Worm (Caenorhabditis elegans) whole organism, L4 larva: ENCODE measurements around the gene M176.5.

ENCODE experiments used
- aly-2 ChIP-seq: sonication (generic microtip); optimal IDR thresholded peaks from 2 replicates; lab custom pipeline; 2018; ENCODE audit warnings: missing biosample characterization, missing genetic modification characterization
- daf-16 ChIP-seq, 3 experiments: sonication (generic microtip); optimal IDR thresholded peaks; 2 replicates each; lab custom pipeline; 2016 to 2017; ENCODE audit warnings: missing genetic modification characterization in 3 of 3, missing genetic modification reagents in 3 of 3, mild to moderate bottlenecking in 2 of 3, missing compliant biosample characterization in 2 of 3, missing biosample characterization in 1 of 3, moderate library complexity in 1 of 3
- madf-9 ChIP-seq: fragments of 200-800 bp; sonication (Bioruptor generic); conservative IDR thresholded peaks from 2 replicates; pipeline ENCODE4 v1.3.6; 2022; ENCODE audit warnings: missing genetic modification reagents, missing genetic modification characterization, missing compliant biosample characterization
- nhr-77 ChIP-seq: fragments of 150-350 bp; optimal IDR thresholded peaks from 2 replicates; lab custom pipeline; 2014; ENCODE audit warnings: missing biosample characterization, missing genetic modification characterization
- pqm-1 ChIP-seq: sonication (generic microtip); optimal IDR thresholded peaks from 2 replicates; lab custom pipeline; 2017; ENCODE audit warnings: missing biosample characterization, missing genetic modification characterization
- saeg-2 ChIP-seq: fragments of 200-800 bp; sonication (Bioruptor generic); IDR thresholded peaks from 2 replicates; pipeline ENCODE4 v1.3.6; 2022; ENCODE audit warnings: missing genetic modification reagents, missing genetic modification characterization, missing compliant biosample characterization
- sdz-12 ChIP-seq: fragments of 200-800 bp; sonication (Bioruptor generic); optimal IDR thresholded peaks from 2 replicates; lab custom pipeline; 2018; ENCODE audit warnings: mild to moderate bottlenecking, missing genetic modification characterization, missing compliant biosample characterization
- unc-130 ChIP-seq: sonication (generic microtip); optimal IDR thresholded peaks from 2 replicates; lab custom pipeline; 2016; ENCODE audit warnings: missing genetic modification reagents, missing genetic modification characterization, missing compliant biosample characterization
- zfp-3 ChIP-seq: fragments of 200-800 bp; sonication (Bioruptor generic); conservative IDR thresholded peaks from 2 replicates; pipeline ENCODE4 v1.3.6; 2022; ENCODE audit warnings: missing genetic modification reagents, missing genetic modification characterization, missing compliant biosample characterization

M176.5 gene

DNA sequence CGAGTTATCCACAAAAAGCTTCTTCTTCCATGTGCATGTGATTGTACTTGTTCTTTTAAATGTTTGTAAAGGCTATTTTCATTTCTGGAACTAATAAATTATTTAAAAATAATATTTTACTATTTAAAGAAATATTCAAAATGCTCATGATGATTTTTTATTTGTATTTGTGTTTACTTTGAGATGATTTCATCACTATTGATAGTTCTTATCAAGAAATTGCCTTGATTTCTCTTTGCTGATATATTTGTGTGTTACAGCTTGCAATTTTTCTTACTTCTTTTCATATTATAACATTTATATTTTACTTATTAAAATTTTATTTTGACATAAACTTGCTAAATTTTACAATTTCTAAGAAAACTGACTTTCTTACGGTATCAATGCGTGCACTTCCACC is 49.4 kb downstream of the M176.5 start:
- TF ChIP-seq unc-130 (GFP tag; lab: Kevin White, UChicago) (no peak), pqm-1 (peak; percentile 26), nhr-77 (tag; lab: Kevin White, UChicago) (no peak), daf-16 (GFP tag; optimal IDR thresholded peaks at IDR 0.05; lab: Kevin White, UChicago) (no peak), daf-16 (tag; optimal IDR thresholded peaks at IDR 0.05; lab: Kevin White, UChicago) (peak; percentile 72)

DNA sequence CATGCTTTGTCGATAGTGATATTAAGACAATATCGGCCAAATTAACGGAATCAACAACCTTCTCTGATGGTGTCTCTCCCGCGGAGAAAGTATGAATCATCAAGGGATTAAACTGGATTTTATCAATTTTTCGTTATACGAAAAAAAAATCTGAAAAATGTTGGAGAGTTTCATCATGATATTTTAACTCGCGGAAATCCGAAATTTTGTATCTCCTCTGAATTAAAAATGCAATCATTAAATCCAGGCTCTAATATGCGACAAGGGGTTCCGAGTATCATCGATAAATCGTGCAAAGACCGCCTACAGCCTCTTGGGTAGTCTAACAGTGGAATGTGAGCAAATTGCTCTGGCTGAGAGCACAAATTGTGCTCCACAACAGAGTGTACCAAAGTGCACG is 50.4 kb downstream of the M176.5 start, which contains the start of gene C06C3.10:
C06C3.10 (minus strand) TSS at position 101 of the 400 bp plus-strand sequence.
- no peak for TF ChIP-seq aly-2 (tag; lab: Kevin White, UChicago)
- TF ChIP-seq zfp-3 (GFP tag; lab: Robert Waterston, UW) = no peak
- TF ChIP-seq madf-9 (GFP tag; lab: Robert Waterston, UW) = no peak
- no peak for TF ChIP-seq saeg-2 (GFP tag; lab: Robert Waterston, UW)
- no peak for TF ChIP-seq sdz-12
